Worm (Caenorhabditis elegans) whole organism, early embryonic: ENCODE data around the gene B0250.8.

Experiments
- B0310.2 ChIP-seq: sonication (generic microtip); optimal IDR thresholded peaks from 2 replicates; lab custom pipeline; 2016; ENCODE audit warnings: mild to moderate bottlenecking, missing genetic modification characterization, missing compliant biosample characterization
- F13C5.2 ChIP-seq: sonication (generic microtip); optimal IDR thresholded peaks from 2 replicates; lab custom pipeline; 2017; ENCODE audit warnings: mild to moderate bottlenecking, missing genetic modification characterization, inconsistent platforms, missing compliant biosample characterization
- aly-1 ChIP-seq: sonication (generic microtip); optimal IDR thresholded peaks from 2 replicates; lab custom pipeline; 2016; ENCODE audit warnings: missing genetic modification characterization, missing compliant biosample characterization
- ama-1 ChIP-seq: fragments of 150-350 bp; optimal IDR thresholded peaks from 2 replicates; lab custom pipeline; 2014
- ceh-13 ChIP-seq: fragments of 200-800 bp; sonication (Bioruptor generic); optimal IDR thresholded peaks from 2 replicates; lab custom pipeline; 2018; ENCODE audit warnings: mild to moderate bottlenecking, missing genetic modification characterization, missing compliant biosample characterization
- ceh-36 ChIP-seq: sonication (generic microtip); optimal IDR thresholded peaks from 2 replicates; lab custom pipeline; 2016; ENCODE audit warnings: missing genetic modification characterization, inconsistent platforms, missing compliant biosample characterization
- ets-7 ChIP-seq: sonication (generic microtip); optimal IDR thresholded peaks from 2 replicates; lab custom pipeline; 2016; ENCODE audit warnings: missing genotype, missing genetic modification characterization, missing compliant biosample characterization
- flt-1 ChIP-seq: fragments of 200-800 bp; sonication (Bioruptor generic); IDR thresholded peaks from 2 replicates; pipeline ENCODE4 v1.3.6; 2022; ENCODE audit warnings: missing genetic modification characterization, missing compliant biosample characterization
- hmbx-1 ChIP-seq: sonication (generic microtip); optimal IDR thresholded peaks from 2 replicates; lab custom pipeline; 2016; ENCODE audit warnings: mild to moderate bottlenecking, missing genetic modification characterization, missing compliant biosample characterization
- hmg-4 ChIP-seq: fragments of 200-800 bp; sonication (Bioruptor generic); optimal IDR thresholded peaks from 2 replicates; lab custom pipeline; 2018; ENCODE audit warnings: mild to moderate bottlenecking, missing genetic modification characterization, missing compliant biosample characterization
- hnd-1 ChIP-seq: sonication (generic microtip); optimal IDR thresholded peaks from 2 replicates; lab custom pipeline; 2016; ENCODE audit warnings: missing genetic modification characterization, missing compliant biosample characterization
- pes-1 ChIP-seq: fragments of 200-800 bp; sonication (Bioruptor generic); IDR thresholded peaks from 2 replicates; pipeline ENCODE4 v1.3.6; 2022; ENCODE audit warnings: missing genetic modification reagents, missing genetic modification characterization, missing compliant biosample characterization
- scrt-1 ChIP-seq: fragments of 200-800 bp; sonication (Bioruptor generic); IDR thresholded peaks from 2 replicates; pipeline ENCODE4 v1.3.6; 2022; ENCODE audit warnings: missing genetic modification characterization, missing compliant biosample characterization
- sea-1 ChIP-seq: fragments of 200-800 bp; sonication (Bioruptor generic); conservative IDR thresholded peaks from 2 replicates; pipeline ENCODE4 v1.3.6; 2022; ENCODE audit warnings: missing genetic modification characterization, missing compliant biosample characterization
- tbx-11 ChIP-seq: fragments of 200-800 bp; sonication (Bioruptor generic); IDR thresholded peaks from 2 replicates; pipeline ENCODE4 v1.3.6; 2022; ENCODE audit warnings: missing genetic modification characterization, missing compliant biosample characterization
- tbx-37 ChIP-seq: fragments of 200-800 bp; sonication (Bioruptor generic); conservative IDR thresholded peaks from 2 replicates; pipeline ENCODE4 v1.3.6; 2022; ENCODE audit warnings: missing genetic modification reagents, missing genetic modification characterization, missing compliant biosample characterization
- tra-4 ChIP-seq: sonication (generic microtip); optimal IDR thresholded peaks from 2 replicates; lab custom pipeline; 2017; ENCODE audit warnings: missing genetic modification characterization, missing compliant biosample characterization

B0250.8 gene

ce11 chrV:20464778-20465177, 5.5 kb downstream of the B0250.8 start:
- TF ChIP-seq sea-1 (GFP tag; lab: Robert Waterston, UW) (no peak), hmg-4 (peak; percentile 9)

- TF ChIP-seq tbx-37 (GFP tag; lab: Robert Waterston, UW) (no peak), ama-1 (lab: Kevin White, UChicago) (no peak), pes-1 (no peak), hnd-1 (tag; lab: Kevin White, UChicago) (no peak), aly-1 (tag; lab: Kevin White, UChicago) (no peak), tra-4 (no peak), ceh-36 (tag; lab: Kevin White, UChicago) (no peak), hmg-4 (no peak), tbx-11 (GFP tag; lab: Robert Waterston, UW) (no peak), B0310.2 (tag; lab: Kevin White, UChicago) (no peak), sea-1 (GFP tag; lab: Robert Waterston, UW) (no peak), scrt-1 (GFP tag; lab: Robert Waterston, UW) (no peak), F13C5.2 (tag; lab: Kevin White, UChicago) (no peak), ceh-13 (GFP tag; lab: Kevin White, UChicago) (no peak), ets-7 (tag; lab: Kevin White, UChicago) (no peak), hmbx-1 (tag; lab: Kevin White, UChicago) (no peak), flt-1 (GFP tag; lab: Robert Waterston, UW) (no peak)
Measured at ce11 chrV:20460808-20461207, 9.5 kb downstream of the B0250.8 start, which contains the start of gene B0250.18. Gene B0250.18 (minus strand): TSS chrV:20460908.

- TF ChIP-seq hmg-4: no peak
- no peak for TF ChIP-seq tbx-37 (GFP tag; lab: Robert Waterston, UW)
- TF ChIP-seq scrt-1 (GFP tag; lab: Robert Waterston, UW): no peak
Measured at ce11 chrV:20457155-20457554, 13.1 kb downstream of the B0250.8 start.

- TF ChIP-seq sea-1 (GFP tag; lab: Robert Waterston, UW) (no peak), tra-4 (no peak), tbx-37 (GFP tag; lab: Robert Waterston, UW) (no peak), aly-1 (tag; lab: Kevin White, UChicago) (no peak), pes-1 (no peak), ceh-13 (GFP tag; lab: Kevin White, UChicago) (no peak), B0310.2 (tag; lab: Kevin White, UChicago) (no peak), ceh-36 (tag; lab: Kevin White, UChicago) (no peak), hmg-4 (peak; percentile 58), ets-7 (tag; lab: Kevin White, UChicago) (no peak), hmbx-1 (tag; lab: Kevin White, UChicago) (no peak), F13C5.2 (tag; lab: Kevin White, UChicago) (peak; percentile 12), tbx-11 (GFP tag; lab: Robert Waterston, UW) (no peak), scrt-1 (GFP tag; lab: Robert Waterston, UW) (peak; percentile 54; the same call in 1 of the 2 replicates), hnd-1 (tag; lab: Kevin White, UChicago) (no peak), ama-1 (lab: Kevin White, UChicago) (no peak), flt-1 (GFP tag; lab: Robert Waterston, UW) (no peak)
Measured at ce11 chrV:20455637-20456036, 14.6 kb downstream of the B0250.8 start.

- no peak for TF ChIP-seq ceh-36 (tag; lab: Kevin White, UChicago)
- no peak for TF ChIP-seq tbx-11 (GFP tag; lab: Robert Waterston, UW)
- TF ChIP-seq tbx-37 (GFP tag; lab: Robert Waterston, UW): no peak
- no peak for TF ChIP-seq ets-7 (tag; lab: Kevin White, UChicago)
- TF ChIP-seq scrt-1 (GFP tag; lab: Robert Waterston, UW): no peak
- no peak for TF ChIP-seq sea-1 (GFP tag; lab: Robert Waterston, UW)
- TF ChIP-seq hmbx-1 (tag; lab: Kevin White, UChicago): no peak
- TF ChIP-seq B0310.2 (tag; lab: Kevin White, UChicago): no peak
- no peak for TF ChIP-seq hnd-1 (tag; lab: Kevin White, UChicago)
- TF ChIP-seq flt-1 (GFP tag; lab: Robert Waterston, UW): no peak
- no peak for TF ChIP-seq aly-1 (tag; lab: Kevin White, UChicago)
- TF ChIP-seq pes-1: no peak
- TF ChIP-seq tra-4: no peak
- no peak for TF ChIP-seq hmg-4
- TF ChIP-seq ama-1 (lab: Kevin White, UChicago): no peak
- no peak for TF ChIP-seq F13C5.2 (tag; lab: Kevin White, UChicago)
- no peak for TF ChIP-seq ceh-13 (GFP tag; lab: Kevin White, UChicago)
Measured at ce11 chrV:20453811-20454210, 16.5 kb downstream of the B0250.8 start, which contains the start of gene srd-70. Gene srd-70 (plus strand): TSS chrV:20454111.

ce11 chrV:20453084-20453483, 17.2 kb downstream of the B0250.8 start, which contains the start of gene F48F5.6:
Gene F48F5.6 (minus strand): TSS chrV:20453184.
- TF ChIP-seq tbx-11 (GFP tag; lab: Robert Waterston, UW) (no peak), sea-1 (GFP tag; lab: Robert Waterston, UW) (no peak), hmbx-1 (tag; lab: Kevin White, UChicago) (no peak), pes-1 (no peak), flt-1 (GFP tag; lab: Robert Waterston, UW) (no peak), ceh-36 (tag; lab: Kevin White, UChicago) (no peak), tra-4 (no peak), F13C5.2 (tag; lab: Kevin White, UChicago) (no peak), scrt-1 (GFP tag; lab: Robert Waterston, UW) (no peak), ets-7 (tag; lab: Kevin White, UChicago) (no peak), tbx-37 (GFP tag; lab: Robert Waterston, UW) (no peak), hmg-4 (no peak), aly-1 (tag; lab: Kevin White, UChicago) (no peak), hnd-1 (tag; lab: Kevin White, UChicago) (no peak), ama-1 (lab: Kevin White, UChicago) (no peak), B0310.2 (tag; lab: Kevin White, UChicago) (no peak), ceh-13 (GFP tag; lab: Kevin White, UChicago) (no peak)

- TF ChIP-seq B0310.2 (tag; lab: Kevin White, UChicago): no peak
- TF ChIP-seq aly-1 (tag; lab: Kevin White, UChicago): no peak
- TF ChIP-seq flt-1 (GFP tag; lab: Robert Waterston, UW): no peak
- TF ChIP-seq tra-4: no peak
- TF ChIP-seq pes-1: no peak
- no peak for TF ChIP-seq tbx-37 (GFP tag; lab: Robert Waterston, UW)
- TF ChIP-seq tbx-11 (GFP tag; lab: Robert Waterston, UW): no peak
- TF ChIP-seq hmbx-1 (tag; lab: Kevin White, UChicago): no peak
Measured at ce11 chrV:20451793-20452192, 18.5 kb downstream of the B0250.8 start.
